Fruit fly (Drosophila melanogaster): ENCODE measurements around the gene Dph2.

Dph2 gene

dm6 chr3R:14893791-14894782 is at the start of gene Dph2 (continued):
- peak; percentile 75 for TF ChIP-seq ci (GFP tag; IDR thresholded peaks at IDR 0.05)
- TF ChIP-seq CG12942 (GFP tag; optimal IDR thresholded peaks at IDR 0.05) = peak; percentile 44
- TF ChIP-seq grn (GFP tag; optimal IDR thresholded peaks at IDR 0.05) = no peak
- TF ChIP-seq nom (GFP tag; optimal IDR thresholded peaks at IDR 0.05) = no peak
- TF ChIP-seq H15 (GFP tag; IDR thresholded peaks at IDR 0.05) = peak; percentile 48; the same call in 1 of the 3 replicates
- no peak for TF ChIP-seq ERR (GFP tag; optimal IDR thresholded peaks at IDR 0.05)
- TF ChIP-seq CG2678 (tag; optimal IDR thresholded peaks at IDR 0.05) = peak; percentile 89
- TF ChIP-seq ken (GFP tag; IDR thresholded peaks at IDR 0.05) = peak; percentile 74
- TF ChIP-seq prd (optimal IDR thresholded peaks at IDR 0.05) = no peak
- peak; percentile 88 for TF ChIP-seq prd (GFP tag; IDR thresholded peaks at IDR 0.05)
- peak in 1 of 2 experiments; percentile 87 for TF ChIP-seq Hr51 (GFP tag; optimal IDR thresholded peaks at IDR 0.05)
- no peak for TF ChIP-seq Hr39 (optimal IDR thresholded peaks at IDR 0.05)
- TF ChIP-seq CG11695 (GFP tag; IDR thresholded peaks at IDR 0.05) = peak; percentile 86
- TF ChIP-seq Pdp1 (GFP tag; optimal IDR thresholded peaks at IDR 0.05) = peak; percentile 26 to 39
- TF ChIP-seq Nf-YC (tag; optimal IDR thresholded peaks at IDR 0.05) = peak; percentile 78
- TF ChIP-seq pan (optimal IDR thresholded peaks at IDR 0.05) = no peak
- peak in 1 of 2 experiments; percentile 86 for TF ChIP-seq pan (GFP tag; optimal IDR thresholded peaks at IDR 0.05 in 1 of 2, IDR thresholded peaks at IDR 0.05 in 1 of 2)
- TF ChIP-seq CG7928 (GFP tag; optimal IDR thresholded peaks at IDR 0.05) = no peak
- TF ChIP-seq CG6813 (GFP tag; optimal IDR thresholded peaks at IDR 0.05) = no peak
- TF ChIP-seq schlank (tag; optimal IDR thresholded peaks at IDR 0.05) = no peak
- TF ChIP-seq CG18476 (GFP tag; optimal IDR thresholded peaks at IDR 0.05) = no peak
- TF ChIP-seq CG6854 (GFP tag; optimal IDR thresholded peaks at IDR 0.05) = no peak
- TF ChIP-seq CG8924 (tag; optimal IDR thresholded peaks at IDR 0.05) = peak; percentile 91
- peak; percentile 77 for TF ChIP-seq CG32767 (GFP tag; IDR thresholded peaks at IDR 0.05)
- peak; percentile 92 for TF ChIP-seq gem (tag; optimal IDR thresholded peaks at IDR 0.05)
- TF ChIP-seq B-H1 (GFP tag; IDR thresholded peaks at IDR 0.05) = peak; percentile 67
- TF ChIP-seq crol (GFP tag; IDR thresholded peaks at IDR 0.05) = no peak
- peak; percentile 78 for TF ChIP-seq ssp (GFP tag; IDR thresholded peaks at IDR 0.05)
- TF ChIP-seq CG11696 (GFP tag; IDR thresholded peaks at IDR 0.05) = peak; percentile 65
- peak; percentile 23 for TF ChIP-seq CG10654 (GFP tag; optimal IDR thresholded peaks at IDR 0.05)
- no peak for TF ChIP-seq Kr (GFP tag; optimal IDR thresholded peaks at IDR 0.05)
- TF ChIP-seq CG14965 (GFP tag; optimal IDR thresholded peaks at IDR 0.05; ENCODE audit: borderline replicate concordance) = no peak
- TF ChIP-seq Chrac-16 (GFP tag; optimal IDR thresholded peaks at IDR 0.05) = peak; percentile 40
- TF ChIP-seq Rx (GFP tag; IDR thresholded peaks at IDR 0.05) = peak; percentile 45; the same call in 1 of the 2 replicates
- TF ChIP-seq ro (GFP tag; IDR thresholded peaks at IDR 0.05) = peak; percentile 22; the same call in 1 of the 2 replicates
- peak; percentile 83 for TF ChIP-seq dmrt11E (tag; optimal IDR thresholded peaks at IDR 0.05)
- peak; percentile 74 for TF ChIP-seq CG13894 (tag; optimal IDR thresholded peaks at IDR 0.05)
- TF ChIP-seq pb (GFP tag; optimal IDR thresholded peaks at IDR 0.05) = no peak
- TF ChIP-seq CG18599 (GFP tag; optimal IDR thresholded peaks at IDR 0.05) = no peak
- no peak for TF ChIP-seq ab (GFP tag; optimal IDR thresholded peaks at IDR 0.05)
- peak; percentile 88 for TF ChIP-seq CG14667 (GFP tag; IDR thresholded peaks at IDR 0.05)
- peak; percentile 72 for TF ChIP-seq MESR4 (GFP tag; optimal IDR thresholded peaks at IDR 0.05)
- peak; percentile 29 for TF ChIP-seq CG2202 (tag; optimal IDR thresholded peaks at IDR 0.05)
- TF ChIP-seq croc (GFP tag; conservative IDR thresholded peaks at IDR 0.05) = peak; percentile 52
- no peak for TF ChIP-seq zen2 (GFP tag; IDR thresholded peaks at IDR 0.05; ENCODE audit: partially characterized antibody)
- TF ChIP-seq CrebB (tag; optimal IDR thresholded peaks at IDR 0.05) = peak; percentile 56
- peak; percentile 18 for TF ChIP-seq exex (tag; optimal IDR thresholded peaks at IDR 0.05)
- peak; percentile 48 for TF ChIP-seq BEAF-32 (GFP tag; optimal IDR thresholded peaks at IDR 0.05)
- TF ChIP-seq dati (GFP tag; IDR thresholded peaks at IDR 0.05) = no peak

All from whole organism, embryonic.